Fruit fly (Drosophila melanogaster) whole organism: ENCODE data around the gene CG33643.
A peak's percentile ranks its signal among the peaks of the same experiment; 100 is the strongest.

ENCODE experiments used
- CG8478 ChIP-seq: fragments of >200 bp; optimal IDR thresholded peaks from 2 replicates; lab custom pipeline; 2018; ENCODE audit warnings: inconsistent platforms
- Dll ChIP-seq: fragments of >200 bp; optimal IDR thresholded peaks from 2 replicates; lab custom pipeline; 2017
- EcR ChIP-seq, 2 experiments: fragments of >200 bp; optimal IDR thresholded peaks; 2 replicates each; lab custom pipeline; 2017; ENCODE audit warnings: missing biosample characterization in 2 of 2, missing genetic modification characterization in 2 of 2, missing genetic modification reagents in 2 of 2
- pan ChIP-seq: fragments of >200 bp; optimal IDR thresholded peaks from 2 replicates; lab custom pipeline; 2017
- psq ChIP-seq: fragments of >200 bp; optimal IDR thresholded peaks from 2 replicates; lab custom pipeline; 2017
- usp ChIP-seq: fragments of >200 bp; optimal IDR thresholded peaks from 2 replicates; lab custom pipeline; 2017; ENCODE audit warnings: missing biosample characterization, missing genetic modification characterization, mixed read lengths

CG33643 gene

DNA sequence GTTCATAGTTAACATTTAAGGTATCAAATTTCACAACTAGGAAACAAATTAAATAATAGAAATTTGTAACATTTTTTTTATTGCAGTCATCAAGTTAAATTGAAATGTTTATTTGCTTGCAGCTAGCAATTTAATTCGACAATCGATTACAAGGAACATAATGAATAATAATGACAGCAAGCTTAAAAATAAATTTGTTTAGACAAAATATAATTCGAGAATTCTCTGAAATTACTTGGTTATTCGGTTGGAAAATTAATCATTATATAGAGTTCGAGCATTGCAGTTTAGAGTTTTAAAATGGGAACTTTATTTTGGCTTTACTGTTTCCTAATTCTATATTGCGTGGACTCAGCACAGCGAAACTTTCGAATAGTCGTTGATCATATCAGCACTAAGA is at the start of gene CG33643:
TSS of gene CG33643 (plus strand) at position 301 of the 400 bp plus-strand sequence.
- TF ChIP-seq Dll (lab: Kevin White, UChicago) (no peak), usp (GFP tag; lab: Kevin White, UChicago) (no peak), CG8478 (lab: Kevin White, UChicago) (no peak), EcR (GFP tag; optimal IDR thresholded peaks at IDR 0.05; lab: Kevin White, UChicago) (no peak), pan (lab: Kevin White, UChicago) (no peak), psq (lab: Kevin White, UChicago) (no peak)

DNA sequence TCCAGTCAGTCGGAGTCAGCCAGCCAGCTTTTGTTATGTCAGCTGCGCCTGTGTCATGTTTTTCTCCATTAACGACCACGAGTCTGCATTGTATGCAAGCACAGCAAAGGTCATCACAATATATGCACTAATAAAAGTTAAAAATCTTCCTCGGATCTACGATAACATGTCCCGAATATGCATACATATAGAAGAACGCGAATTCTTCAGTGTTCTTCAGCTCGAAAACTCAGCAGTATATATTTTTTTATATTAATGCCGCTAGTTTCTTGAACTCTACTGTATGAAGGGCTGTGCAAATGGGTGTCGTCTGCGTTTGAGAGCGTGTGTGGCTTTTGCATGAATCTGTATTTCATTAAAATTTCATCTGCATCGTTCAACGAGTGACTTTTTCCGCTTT is 48.6 kb upstream of the CG33643 start:
- TF ChIP-seq psq (lab: Kevin White, UChicago) (no peak), EcR (GFP tag; optimal IDR thresholded peaks at IDR 0.05; lab: Kevin White, UChicago) (peak in 1 of 2 experiments; percentile 4)

DNA sequence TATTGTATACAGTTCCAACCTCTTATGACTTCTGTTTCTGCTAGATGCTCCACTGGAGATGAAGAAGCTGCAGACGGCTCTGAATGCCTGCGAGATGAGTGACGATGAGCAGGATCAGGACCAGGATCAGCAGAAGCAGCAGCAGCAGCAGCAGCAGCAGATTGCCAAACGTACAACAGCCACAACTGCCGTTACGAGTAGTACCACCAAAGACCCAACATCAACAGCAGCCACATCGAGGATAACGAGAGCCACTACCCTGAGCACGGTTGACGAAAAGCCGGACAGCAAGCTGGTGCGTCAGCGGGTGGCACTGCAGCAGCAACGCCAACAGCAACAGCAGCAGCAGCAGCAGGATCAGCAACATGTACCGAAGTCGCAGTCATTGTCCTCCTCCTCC is 33.0 kb upstream of the CG33643 start:
- TF ChIP-seq pan (lab: Kevin White, UChicago) (no peak), Dll (lab: Kevin White, UChicago) (no peak), CG8478 (lab: Kevin White, UChicago) (no peak), EcR (GFP tag; optimal IDR thresholded peaks at IDR 0.05; lab: Kevin White, UChicago) (no peak), usp (GFP tag; lab: Kevin White, UChicago) (no peak), psq (lab: Kevin White, UChicago) (no peak)

DNA sequence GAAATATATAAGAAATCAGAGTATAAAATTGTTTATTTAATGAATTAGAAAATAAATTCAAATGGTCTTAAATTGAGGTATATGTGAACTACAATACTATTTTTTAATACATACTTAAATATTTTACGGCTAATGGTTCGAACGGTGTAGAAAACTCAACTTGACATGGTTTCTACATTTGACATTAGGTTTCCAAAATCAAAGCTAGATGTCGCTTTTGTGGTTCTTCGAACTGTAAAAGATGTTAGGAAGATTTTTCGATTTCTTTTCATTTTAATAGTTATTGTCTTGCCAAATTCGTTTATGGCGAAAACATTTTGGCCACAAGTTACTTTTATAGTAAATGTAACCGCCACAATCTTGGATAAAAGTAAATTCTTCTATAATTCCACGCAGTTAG is 30.5 kb upstream of the CG33643 start:
- TF ChIP-seq pan (lab: Kevin White, UChicago) = no peak
- TF ChIP-seq usp (GFP tag; lab: Kevin White, UChicago) = no peak
- TF ChIP-seq psq (lab: Kevin White, UChicago) = no peak
- TF ChIP-seq CG8478 (lab: Kevin White, UChicago) = no peak
- no peak for TF ChIP-seq Dll (lab: Kevin White, UChicago)
- no peak for TF ChIP-seq EcR (GFP tag; optimal IDR thresholded peaks at IDR 0.05; lab: Kevin White, UChicago)

DNA sequence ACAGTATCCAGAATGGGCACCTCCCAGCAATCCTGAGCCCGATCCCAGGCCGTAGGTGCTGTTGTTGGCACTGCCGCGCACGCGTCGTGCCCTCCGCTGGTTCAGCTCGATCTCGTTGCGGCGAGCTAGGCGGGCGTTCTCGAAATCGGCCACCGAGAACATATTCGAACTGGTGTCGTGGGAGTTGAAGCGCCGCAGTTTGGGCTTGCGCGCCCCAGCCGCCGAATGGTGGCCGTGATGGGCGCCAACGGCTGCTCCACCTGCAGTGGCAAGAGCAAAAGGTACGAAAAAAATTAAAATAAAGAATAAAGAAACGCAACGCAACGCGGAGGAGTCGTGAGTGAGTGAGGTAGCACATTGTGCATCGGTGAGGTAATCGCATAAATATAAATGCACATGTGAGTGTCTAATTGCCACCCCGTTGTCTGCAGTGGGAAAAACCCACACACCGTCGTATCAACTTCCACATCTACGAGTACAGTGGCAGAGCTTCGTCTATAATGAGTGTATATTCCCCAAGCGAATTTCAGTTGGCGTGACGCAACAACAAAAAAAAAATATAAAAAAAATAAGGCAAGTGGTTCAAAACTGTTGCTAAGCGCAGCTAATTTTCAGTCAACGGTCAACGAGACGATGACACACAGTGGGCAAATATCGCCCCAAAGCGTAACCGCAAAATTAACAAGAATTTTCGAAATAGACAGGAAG is 21.2 kb upstream of the CG33643 start:
- no peak for TF ChIP-seq EcR (GFP tag; optimal IDR thresholded peaks at IDR 0.05; lab: Kevin White, UChicago)
- TF ChIP-seq CG8478 (lab: Kevin White, UChicago) = no peak
- no peak for TF ChIP-seq pan (lab: Kevin White, UChicago)
- no peak for TF ChIP-seq psq (lab: Kevin White, UChicago)

DNA sequence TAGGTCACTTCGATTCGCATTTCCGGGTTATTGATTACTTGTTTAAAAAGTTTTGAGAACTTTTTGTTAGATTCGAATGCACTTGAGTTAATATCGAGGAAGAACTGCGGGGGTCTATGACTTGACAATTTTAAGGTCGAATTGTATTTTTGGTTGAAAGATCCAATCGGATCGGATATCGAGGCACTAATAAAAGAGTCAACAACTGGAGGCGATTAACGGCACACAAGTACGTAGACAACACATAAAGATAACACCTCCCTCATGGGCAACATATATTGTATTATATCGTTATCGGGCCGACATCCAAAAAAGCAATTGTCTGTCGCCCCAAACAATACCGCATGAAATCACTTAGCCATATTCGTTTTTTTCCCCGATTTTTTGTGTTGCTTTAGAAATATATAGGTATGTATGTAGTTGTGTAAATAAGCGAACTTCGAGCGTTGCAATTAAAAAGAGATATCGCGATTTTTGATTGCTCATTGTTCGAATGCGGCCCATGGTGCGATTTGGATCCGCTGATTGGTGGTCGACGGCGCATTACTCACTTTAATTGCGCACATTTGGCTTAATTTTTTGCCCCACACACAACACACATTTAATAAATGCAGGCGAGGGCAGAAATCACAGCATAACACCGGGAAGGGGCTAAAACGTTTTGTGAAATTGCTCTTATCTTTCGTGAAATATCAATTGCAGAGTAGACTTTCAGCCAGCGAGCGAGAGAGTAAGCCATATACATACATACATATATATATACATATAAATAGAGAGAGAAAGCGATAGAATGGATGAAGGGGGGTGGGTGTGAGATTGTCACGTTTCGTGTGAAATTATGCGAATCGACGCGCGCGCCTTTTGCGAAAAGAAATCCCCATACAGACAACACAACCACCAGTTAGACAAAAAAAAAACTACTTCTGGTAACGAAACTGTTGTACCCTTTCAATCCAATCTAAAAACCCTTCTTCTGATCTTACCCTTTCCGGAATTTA is 19.7 kb upstream of the CG33643 start:
- TF ChIP-seq CG8478 (lab: Kevin White, UChicago) = no peak
- no peak for TF ChIP-seq Dll (lab: Kevin White, UChicago)
- TF ChIP-seq psq (lab: Kevin White, UChicago) = no peak
- no peak for TF ChIP-seq EcR (GFP tag; optimal IDR thresholded peaks at IDR 0.05; lab: Kevin White, UChicago)
- TF ChIP-seq pan (lab: Kevin White, UChicago) = no peak
- TF ChIP-seq usp (GFP tag; lab: Kevin White, UChicago) = no peak

DNA sequence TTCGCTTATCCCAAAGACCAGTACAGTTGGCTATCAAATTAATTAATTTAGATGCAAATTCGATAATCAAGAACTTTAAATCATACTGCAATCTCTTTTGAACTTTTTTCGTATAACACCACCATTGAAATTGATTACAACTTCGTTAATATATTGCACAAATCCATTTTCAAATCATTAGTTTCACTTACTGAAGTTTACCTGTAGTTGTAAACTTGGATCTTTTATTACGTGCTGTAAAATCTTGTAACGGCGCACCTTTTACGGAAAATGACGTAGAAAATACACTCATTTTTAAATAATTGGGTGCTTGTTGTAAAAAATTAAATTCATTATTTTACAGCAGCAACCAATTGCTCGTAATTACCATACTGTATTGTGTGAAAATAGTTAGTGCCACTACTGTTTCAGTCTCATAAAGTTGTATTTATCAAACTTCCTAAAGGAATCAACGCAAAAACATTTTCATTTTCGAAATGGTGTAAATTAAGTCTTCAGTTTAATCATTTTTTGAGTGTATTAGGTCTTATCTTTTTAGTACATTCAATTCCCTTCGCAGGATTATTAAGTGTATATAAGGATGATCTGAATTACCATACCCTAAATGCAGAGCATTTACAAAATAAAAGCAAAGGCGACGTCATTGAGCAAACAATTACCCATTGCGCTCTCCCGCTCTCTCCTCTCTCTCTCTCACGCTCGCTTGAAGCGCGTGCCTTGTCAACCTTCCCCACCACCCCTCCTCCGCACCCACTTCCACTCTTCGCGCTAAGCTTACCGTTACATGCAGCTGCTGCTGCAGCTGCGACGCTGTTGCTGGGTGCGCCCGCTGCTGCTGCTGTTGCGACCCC is 18.5 kb upstream of the CG33643 start:
- TF ChIP-seq psq (lab: Kevin White, UChicago) = no peak
- TF ChIP-seq Dll (lab: Kevin White, UChicago) = peak; percentile 88

DNA sequence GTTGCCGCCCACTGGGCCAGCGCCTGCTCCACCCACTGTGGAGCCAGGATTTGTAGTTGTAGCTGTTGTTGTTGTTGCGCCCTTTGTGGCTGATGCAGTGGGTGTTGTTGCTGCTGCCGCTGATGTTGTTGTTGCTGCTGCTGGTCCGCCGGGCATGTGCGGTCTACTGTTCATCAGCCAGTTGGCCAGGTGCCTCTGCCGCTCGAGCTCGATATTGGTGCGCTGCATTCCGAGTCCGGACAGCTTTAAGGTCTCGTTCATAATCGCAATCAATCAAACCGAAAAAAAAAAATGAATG is 17.9 kb upstream of the CG33643 start:
- TF ChIP-seq CG8478 (lab: Kevin White, UChicago) (no peak), usp (GFP tag; lab: Kevin White, UChicago) (no peak), pan (lab: Kevin White, UChicago) (no peak), EcR (GFP tag; optimal IDR thresholded peaks at IDR 0.05; lab: Kevin White, UChicago) (no peak)

DNA sequence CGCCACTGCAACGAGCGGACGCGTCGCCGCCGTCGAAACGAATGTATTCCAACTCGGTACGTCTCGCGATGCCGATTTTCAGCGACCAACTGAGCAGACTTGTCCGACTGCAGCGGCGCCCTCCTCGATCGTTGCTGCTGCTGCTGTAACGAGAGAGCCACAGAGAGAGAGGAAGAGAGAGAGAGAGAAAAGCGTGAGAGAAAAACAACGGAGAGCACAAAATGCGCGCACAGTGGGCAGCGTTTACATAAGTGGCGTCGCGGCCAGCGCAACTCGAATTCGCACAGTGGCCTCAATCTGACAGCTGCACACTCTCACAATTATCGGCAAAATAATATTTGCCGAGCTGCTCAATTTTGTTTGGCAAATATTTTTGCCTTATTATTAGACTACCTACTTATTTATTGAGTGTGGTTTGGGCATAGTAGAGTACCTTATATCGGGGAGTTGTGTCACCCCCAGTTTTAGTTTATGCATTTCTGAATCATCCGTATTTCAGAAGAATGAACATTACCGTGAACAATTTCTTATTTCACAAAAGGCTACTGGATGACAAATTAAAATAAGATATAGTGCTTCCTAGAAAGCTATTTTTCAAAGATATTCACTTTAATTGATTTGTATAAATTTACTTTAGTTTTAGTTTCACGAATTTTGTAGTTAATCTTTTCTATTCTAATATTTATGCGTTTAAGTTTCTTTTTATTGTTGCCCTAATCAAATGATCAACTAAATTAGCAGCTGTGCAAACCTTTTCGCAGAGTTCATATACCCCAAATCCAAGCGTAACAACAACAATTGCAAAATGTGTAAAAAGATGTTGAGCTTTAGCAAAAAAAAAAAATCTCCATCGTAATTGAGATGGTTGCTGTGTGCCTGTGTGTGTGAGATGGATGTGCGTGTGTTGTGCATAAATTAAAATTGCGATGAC is 17.3 kb upstream of the CG33643 start:
- TF ChIP-seq Dll (lab: Kevin White, UChicago) = peak; percentile 99
- TF ChIP-seq psq (lab: Kevin White, UChicago) = no peak

DNA sequence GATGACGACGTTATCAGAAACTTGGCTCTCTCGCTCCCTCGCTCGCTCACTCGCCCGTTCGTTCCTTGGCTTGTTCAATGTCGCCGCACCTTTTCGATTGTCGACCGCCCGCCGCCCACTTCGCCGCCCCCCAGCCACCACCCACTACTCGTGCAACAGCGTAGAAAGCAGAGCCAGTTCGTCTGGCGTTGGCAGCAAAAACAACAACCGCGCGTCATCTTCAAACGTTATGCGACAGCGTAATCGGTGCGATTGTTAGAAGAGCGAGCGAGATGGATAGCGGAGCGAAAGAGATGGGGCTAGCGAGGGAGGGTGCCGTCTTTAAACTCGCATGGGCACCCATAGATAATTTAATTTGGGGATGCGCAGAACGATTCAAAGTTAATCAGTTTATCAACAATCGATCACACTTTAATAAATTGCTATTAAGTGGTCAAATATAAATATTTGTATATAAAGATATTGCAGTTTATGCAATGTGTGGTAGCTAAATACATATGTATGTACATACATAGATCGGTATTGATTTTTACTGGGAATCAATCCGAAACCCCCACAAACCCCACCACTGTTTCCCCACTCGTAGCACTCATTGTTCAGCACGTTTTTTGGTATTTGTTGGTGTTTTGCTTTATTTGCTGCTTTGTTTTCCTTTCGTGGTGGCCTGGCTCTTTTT is 16.5 kb upstream of the CG33643 start:
- no peak for TF ChIP-seq psq (lab: Kevin White, UChicago)
- peak in 1 of 2 experiments; percentile 8 for TF ChIP-seq EcR (GFP tag; optimal IDR thresholded peaks at IDR 0.05; lab: Kevin White, UChicago)
